Worm (Caenorhabditis elegans): Measurements from ENCODE around the gene F08H9.2.
A peak's percentile ranks its signal among the peaks of the same experiment; 100 is the strongest.
"Not testable (repeated sequence)": the region's sequence is repeated elsewhere in the genome, so short reads cannot be mapped to it uniquely, and the experiment has no call there.

Gene F08H9.2

ce11 chrV:14460122-14460521 lies 343 bp upstream of the F08H9.2 start:
- TF ChIP-seq tlp-1 (tag; optimal IDR thresholded peaks at IDR 0.05) (no peak), snu-23 (GFP tag; optimal IDR thresholded peaks at IDR 0.05) (no peak), mdl-1 (tag; optimal IDR thresholded peaks at IDR 0.05) (no peak), ets-5 (GFP tag; IDR thresholded peaks at IDR 0.05) (no peak), dpl-1 (GFP tag; optimal IDR thresholded peaks at IDR 0.05) (peak in 1 of 3 experiments; percentile 7), efl-1 (optimal IDR thresholded peaks at IDR 0.05) (peak in 1 of 2 experiments; percentile 6), efl-1 (GFP tag; optimal IDR thresholded peaks at IDR 0.05 in 1 of 2) (peak; percentile 15 to 86), alr-1 (tag; optimal IDR thresholded peaks at IDR 0.05; ENCODE audit: borderline replicate concordance) (no peak)

- peak; percentile 1 for TF ChIP-seq skn-1 (tag; optimal IDR thresholded peaks at IDR 0.05)
- TF ChIP-seq snu-23 (GFP tag; optimal IDR thresholded peaks at IDR 0.05), result no peak
Measured at ce11 chrV:14462653-14463052, 2.2 kb downstream of the F08H9.2 start.

ce11 chrV:14463087-14463486 lies 2.6 kb downstream of the F08H9.2 start, which contains the start of gene F08H9.3:
F08H9.3 (minus strand) TSS chrV:14463338.
- TF ChIP-seq nhr-71 (tag; optimal IDR thresholded peaks at IDR 0.05) (peak; percentile 16), nhr-20 (tag; optimal IDR thresholded peaks at IDR 0.05) (peak; percentile 9), elt-2 (tag; optimal IDR thresholded peaks at IDR 0.05) (peak; percentile 85), efl-1 (GFP tag; optimal IDR thresholded peaks at IDR 0.05 in 1 of 2) (peak in 1 of 2 experiments; percentile 84), snpc-4 (tag; optimal IDR thresholded peaks at IDR 0.05) (peak; percentile 86), nhr-90 (tag; optimal IDR thresholded peaks at IDR 0.05; ENCODE audit: poor library complexity) (peak; percentile 26)
- not testable (repeated sequence) for TF ChIP-seq efl-1 (optimal IDR thresholded peaks at IDR 0.05)

- TF ChIP-seq pqm-1 (tag; optimal IDR thresholded peaks at IDR 0.05) (no peak), C16A3.4 (tag; optimal IDR thresholded peaks at IDR 0.05) (no peak), nhr-28 (tag; optimal IDR thresholded peaks at IDR 0.05) (no peak)
Measured at ce11 chrV:14464368-14464767, 3.9 kb downstream of the F08H9.2 start, which contains the start of gene F08H9.4. F08H9.4 (minus strand) TSS chrV:14464428.

- TF ChIP-seq elt-2 (tag; optimal IDR thresholded peaks at IDR 0.05) (peak; percentile 65), lsy-2 (tag; optimal IDR thresholded peaks at IDR 0.05) (no peak), efl-1 (optimal IDR thresholded peaks at IDR 0.05) (peak; percentile 41 to 60), efl-1 (GFP tag; optimal IDR thresholded peaks at IDR 0.05 in 1 of 2) (peak in 1 of 2 experiments; percentile 77), vab-15 (tag; optimal IDR thresholded peaks at IDR 0.05) (no peak), ces-1 (GFP tag; optimal IDR thresholded peaks at IDR 0.05) (no peak), unc-98 (GFP tag; IDR thresholded peaks at IDR 0.05) (no peak), fkh-4 (tag; optimal IDR thresholded peaks at IDR 0.05; ENCODE audit: borderline replicate concordance) (no peak), nhr-12 (tag; optimal IDR thresholded peaks at IDR 0.05) (no peak), mab-9 (GFP tag; IDR thresholded peaks at IDR 0.05) (no peak), ceh-63 (GFP tag; optimal IDR thresholded peaks at IDR 0.05) (no peak), alr-1 (tag; optimal IDR thresholded peaks at IDR 0.05; ENCODE audit: borderline replicate concordance) (no peak), dpl-1 (GFP tag; optimal IDR thresholded peaks at IDR 0.05) (peak in 1 of 3 experiments; percentile 27), lin-14 (GFP tag; optimal IDR thresholded peaks at IDR 0.05) (peak; percentile 42), pax-3 (tag; optimal IDR thresholded peaks at IDR 0.05) (no peak), egl-27 (tag; optimal IDR thresholded peaks at IDR 0.05) (no peak), hlh-4 (tag; optimal IDR thresholded peaks at IDR 0.05) (peak; percentile 4), swsn-7 (tag; optimal IDR thresholded peaks at IDR 0.05) (peak; percentile 58), lir-3 (tag; optimal IDR thresholded peaks at IDR 0.05; ENCODE audit: poor library complexity) (no peak), unc-30 (tag; optimal IDR thresholded peaks at IDR 0.05) (no peak), unc-62 (GFP tag; optimal IDR thresholded peaks at IDR 0.05) (no peak), sptf-1 (tag; optimal IDR thresholded peaks at IDR 0.05) (no peak), nhr-84 (tag; optimal IDR thresholded peaks at IDR 0.05) (no peak), irx-1 (tag; optimal IDR thresholded peaks at IDR 0.05) (no peak), ceh-90 (tag; optimal IDR thresholded peaks at IDR 0.05) (no peak), tbx-2 (tag; optimal IDR thresholded peaks at IDR 0.05) (no peak), nhr-11 (tag; optimal IDR thresholded peaks at IDR 0.05) (no peak), lin-13 (GFP tag; optimal IDR thresholded peaks at IDR 0.05) (no peak), ztf-11 (tag; optimal IDR thresholded peaks at IDR 0.05) (no peak), skn-1 (tag; optimal IDR thresholded peaks at IDR 0.05) (no peak), Y116A8C.19 (tag; optimal IDR thresholded peaks at IDR 0.05; ENCODE audit: borderline replicate concordance) (no peak), xbp-1 (tag; optimal IDR thresholded peaks at IDR 0.05) (no peak)
Measured at ce11 chrV:14468196-14468874, 7.9 kb downstream of the F08H9.2 start, which contains the start of gene srz-97. srz-97 (minus strand) TSS chrV:14468246.

All from whole organism, L1 larva.